Worm (Caenorhabditis elegans) whole organism, young adult: ENCODE data around the gene K01G5.8.
A peak's percentile ranks its signal among the peaks of the same experiment; 100 is the strongest.

Source experiments
- nfya-1 ChIP-seq: sonication (generic microtip); optimal IDR thresholded peaks from 2 replicates; lab custom pipeline; 2017; ENCODE audit warnings: antibody characterized with exemption, missing compliant biosample characterization, missing genetic modification characterization, borderline replicate concordance; ENCODE audit not compliant: insufficient read depth
- nhr-120 ChIP-seq: fragments of 200-800 bp; sonication (Bioruptor generic); IDR thresholded peaks from 2 replicates; pipeline ENCODE4 v1.3.6; 2022; ENCODE audit warnings: missing genetic modification characterization, missing compliant biosample characterization
- snpc-4 ChIP-seq, 5 experiments: fragments of 150-350 bp in 1 of 5; sonication (generic microtip) in 4 of 5; optimal IDR thresholded peaks; 2 replicates each; lab custom pipeline; 2014 to 2018; ENCODE audit warnings: missing genetic modification characterization in 5 of 5, missing biosample characterization in 3 of 5, antibody characterized with exemption in 2 of 5, mild to moderate bottlenecking in 2 of 5, missing compliant biosample characterization in 2 of 5, missing genotype in 2 of 5, moderate library complexity in 2 of 5, missing genetic modification reagents in 1 of 5
- tbp1 ChIP-seq: fragments of 200-800 bp; sonication (Bioruptor generic); optimal IDR thresholded peaks from 2 replicates; lab custom pipeline; 2018; ENCODE audit warnings: mild to moderate bottlenecking, missing genetic modification characterization, missing compliant biosample characterization

DNA sequence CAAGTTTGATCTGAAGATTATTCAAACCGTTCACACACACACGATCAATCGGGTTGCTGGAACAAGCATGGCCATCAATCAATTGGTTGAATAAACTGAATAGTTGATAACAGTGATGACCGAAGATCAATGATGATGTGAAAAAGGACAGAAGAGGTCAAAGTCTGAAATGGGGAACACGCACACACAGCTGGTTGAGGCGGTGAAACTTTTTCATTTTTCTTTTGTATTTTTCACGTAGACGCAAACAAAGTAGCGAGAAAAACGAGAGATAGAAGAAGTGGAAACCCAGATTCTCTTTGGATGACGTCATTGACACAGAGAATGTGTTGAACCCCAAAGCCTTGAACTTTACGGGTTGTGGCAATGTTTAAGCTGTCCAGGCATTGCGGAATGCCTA, 23.1 kb downstream of the K01G5.8 start:
- TF ChIP-seq snpc-4 (GFP tag; optimal IDR thresholded peaks at IDR 0.05; lab: Kevin White, UChicago) = no peak
- TF ChIP-seq snpc-4 (tag; optimal IDR thresholded peaks at IDR 0.05; lab: Kevin White, UChicago) = peak in 2 of 4 experiments; percentile 4 to 19
- no peak for TF ChIP-seq nfya-1 (tag; lab: Kevin White, UChicago)
- peak; percentile 43 for TF ChIP-seq tbp1 (GFP tag; lab: Kevin White, UChicago)
- no peak for TF ChIP-seq nhr-120 (GFP tag; lab: Robert Waterston, UW)
